Fruit fly (Drosophila melanogaster) whole organism, embryonic: Measurements from ENCODE around the gene CG13409.

Experiments
- ATbp ChIP-seq: fragments of 200-800 bp; sonication (Bioruptor generic); optimal IDR thresholded peaks from 2 replicates; lab custom pipeline; 2017; ENCODE audit warnings: missing biosample characterization, mild to moderate bottlenecking, missing genetic modification characterization, missing genetic modification reagents
- C15 ChIP-seq: fragments of 200-800 bp; sonication (Bioruptor generic); IDR thresholded peaks from 3 replicates; pipeline ENCODE4 v1.3.6; 2022; ENCODE audit warnings: missing biosample characterization, missing genetic modification characterization
- CG10267 ChIP-seq: fragments of 200-800 bp; sonication (Bioruptor generic); optimal IDR thresholded peaks from 2 replicates; lab custom pipeline; 2018; ENCODE audit warnings: missing biosample characterization, mild to moderate bottlenecking, missing genetic modification characterization, moderate library complexity
- CG10565 ChIP-seq: fragments of 200-800 bp; sonication (Bioruptor generic); optimal IDR thresholded peaks from 3 replicates; lab custom pipeline; 2016; ENCODE audit warnings: missing biosample characterization, mild to moderate bottlenecking, missing genetic modification characterization
- CG10979 ChIP-seq: fragments of 200-800 bp; sonication (Bioruptor generic); optimal IDR thresholded peaks from 2 replicates; lab custom pipeline; 2018; ENCODE audit warnings: missing biosample characterization, mild to moderate bottlenecking, missing genetic modification characterization, moderate library complexity
- CG13287 ChIP-seq: fragments of 200-800 bp; sonication (Bioruptor generic); IDR thresholded peaks from 2 replicates; pipeline ENCODE4 v1.3.6; 2022; ENCODE audit warnings: missing biosample characterization, missing genetic modification characterization; ENCODE audit not compliant: partially characterized antibody
- CG13775 ChIP-seq: fragments of 200-800 bp; sonication (Bioruptor generic); optimal IDR thresholded peaks from 3 replicates; lab custom pipeline; 2017; ENCODE audit warnings: missing biosample characterization, mild to moderate bottlenecking, missing genetic modification characterization
- CG14014 ChIP-seq: fragments of 200-800 bp; sonication (Bioruptor generic); IDR thresholded peaks from 2 replicates; pipeline ENCODE4 v1.3.6; 2022; ENCODE audit warnings: missing biosample characterization, missing genetic modification characterization
- CG14441 ChIP-seq: fragments of 200-800 bp; sonication (Bioruptor generic); IDR thresholded peaks from 2 replicates; pipeline ENCODE4 v1.3.6; 2022; ENCODE audit warnings: missing biosample characterization, missing genetic modification characterization
- CG1529 ChIP-seq: fragments of 200-800 bp; sonication (Bioruptor generic); optimal IDR thresholded peaks from 3 replicates; lab custom pipeline; 2018; ENCODE audit warnings: missing biosample characterization, missing genetic modification characterization
- CG17186 ChIP-seq: fragments of 200-800 bp; sonication (Bioruptor generic); optimal IDR thresholded peaks from 3 replicates; lab custom pipeline; 2017; ENCODE audit warnings: missing biosample characterization, missing genetic modification reagents, missing genetic modification characterization
- CG17912 ChIP-seq: fragments of 200-800 bp; sonication (Bioruptor generic); optimal IDR thresholded peaks from 2 replicates; lab custom pipeline; 2018; ENCODE audit warnings: missing biosample characterization, mild to moderate bottlenecking, missing genetic modification characterization
- CG6854 ChIP-seq: fragments of 200-800 bp; sonication (Bioruptor generic); optimal IDR thresholded peaks from 3 replicates; lab custom pipeline; 2017; ENCODE audit warnings: missing biosample characterization, mild to moderate bottlenecking, missing genetic modification characterization
- CG8359 ChIP-seq: fragments of 200-800 bp; sonication (Bioruptor generic); optimal IDR thresholded peaks from 2 replicates; lab custom pipeline; 2017; ENCODE audit warnings: missing biosample characterization, mild to moderate bottlenecking, missing genetic modification characterization, borderline replicate concordance
- CHES-1-like ChIP-seq: fragments of 200-800 bp; sonication (Bioruptor generic); optimal IDR thresholded peaks from 2 replicates; lab custom pipeline; 2016; ENCODE audit warnings: missing biosample characterization, missing genetic modification characterization
- Chrac-16 ChIP-seq: fragments of 200-800 bp; sonication (Bioruptor generic); optimal IDR thresholded peaks from 3 replicates; lab custom pipeline; 2016; ENCODE audit warnings: missing biosample characterization, missing genetic modification characterization
- CoRest ChIP-seq: fragments of 200-800 bp; sonication (Bioruptor generic); optimal IDR thresholded peaks from 3 replicates; lab custom pipeline; 2018; ENCODE audit warnings: missing biosample characterization, mild to moderate bottlenecking, missing genetic modification characterization, moderate library complexity
- Dip2 ChIP-seq: fragments of 200-800 bp; sonication (Bioruptor generic); IDR thresholded peaks from 2 replicates; pipeline ENCODE4 v1.3.6; 2022; ENCODE audit warnings: missing biosample characterization, missing genetic modification characterization
- Elba2 ChIP-seq: fragments of 200-800 bp; sonication (Bioruptor generic); optimal IDR thresholded peaks from 3 replicates; lab custom pipeline; 2016; ENCODE audit warnings: missing biosample characterization, missing genetic modification characterization
- Gug ChIP-seq: fragments of 200-800 bp; sonication (Bioruptor generic); IDR thresholded peaks from 4 replicates; pipeline ENCODE4 v1.3.6; 2022; ENCODE audit warnings: missing biosample characterization, missing genetic modification characterization
- Hr51 ChIP-seq, 2 experiments: fragments of 200-800 bp; sonication (Bioruptor generic); optimal IDR thresholded peaks; 2 replicates in 1 of 2; 3 replicates in 1 of 2; lab custom pipeline; 2016 to 2018; ENCODE audit warnings: missing biosample characterization in 2 of 2, missing genetic modification characterization in 2 of 2, mild to moderate bottlenecking in 1 of 2, moderate library complexity in 1 of 2
- NC2α ChIP-seq: fragments of 200-800 bp; sonication (Bioruptor generic); optimal IDR thresholded peaks from 2 replicates; lab custom pipeline; 2016; ENCODE audit warnings: missing biosample characterization, missing genetic modification characterization
- Side ChIP-seq: fragments of 200-800 bp; sonication (Bioruptor generic); optimal IDR thresholded peaks from 2 replicates; lab custom pipeline; 2016; ENCODE audit warnings: missing biosample characterization, missing genetic modification characterization
- Vsx1 ChIP-seq: fragments of 200-800 bp; sonication (Bioruptor generic); optimal IDR thresholded peaks from 2 replicates; lab custom pipeline; 2017; ENCODE audit warnings: missing biosample characterization, mild to moderate bottlenecking, missing genetic modification characterization, missing genetic modification reagents
- aop ChIP-seq: fragments of 200-800 bp; sonication (Bioruptor generic); IDR thresholded peaks from 2 replicates; pipeline ENCODE4 v1.3.6; 2022; ENCODE audit warnings: missing biosample characterization, missing genetic modification characterization
- bsh ChIP-seq, 2 experiments: fragments of 200-800 bp; sonication (Bioruptor generic); optimal IDR thresholded peaks; 2 replicates each; lab custom pipeline; 2017 to 2018; ENCODE audit warnings: mild to moderate bottlenecking in 2 of 2, missing biosample characterization in 2 of 2, missing genetic modification characterization in 2 of 2, moderate library complexity in 1 of 2
- da ChIP-seq: fragments of 200-800 bp; sonication (Bioruptor generic); optimal IDR thresholded peaks from 2 replicates; lab custom pipeline; 2016; ENCODE audit warnings: missing biosample characterization, missing genetic modification characterization
- dpn ChIP-seq, 2 experiments: fragments of 200-800 bp; sonication (Bioruptor generic); optimal IDR thresholded peaks; 3 replicates each; lab custom pipeline; 2016; ENCODE audit warnings: missing biosample characterization in 2 of 2, missing genetic modification characterization in 2 of 2
- gcm ChIP-seq: fragments of 200-800 bp; sonication (Bioruptor generic); optimal IDR thresholded peaks from 2 replicates; lab custom pipeline; 2019; ENCODE audit warnings: missing biosample characterization, mild to moderate bottlenecking, missing genetic modification characterization, moderate library complexity
- gsb-n ChIP-seq: fragments of 200-800 bp; sonication (Bioruptor generic); optimal IDR thresholded peaks from 3 replicates; lab custom pipeline; 2018; ENCODE audit warnings: missing biosample characterization, mild to moderate bottlenecking, missing genetic modification characterization
- inv ChIP-seq: fragments of 200-800 bp; sonication (Bioruptor generic); IDR thresholded peaks from 2 replicates; pipeline ENCODE4 v1.3.6; 2022; ENCODE audit warnings: missing biosample characterization, missing genetic modification characterization; ENCODE audit not compliant: partially characterized antibody
- jing ChIP-seq: fragments of 200-800 bp; sonication (Bioruptor generic); optimal IDR thresholded peaks from 2 replicates; lab custom pipeline; 2018; ENCODE audit warnings: missing biosample characterization, mild to moderate bottlenecking, missing genetic modification characterization
- lmd ChIP-seq: fragments of 200-800 bp; sonication (Bioruptor generic); IDR thresholded peaks from 2 replicates; pipeline ENCODE4 v1.3.6; 2022; ENCODE audit warnings: missing biosample characterization, missing genetic modification characterization
- nerfin-1 ChIP-seq: fragments of 200-800 bp; sonication (Bioruptor generic); optimal IDR thresholded peaks from 3 replicates; lab custom pipeline; 2019; ENCODE audit warnings: missing biosample characterization, mild to moderate bottlenecking, missing genetic modification characterization, moderate library complexity
- onecut ChIP-seq: fragments of 200-800 bp; sonication (Bioruptor generic); IDR thresholded peaks from 2 replicates; pipeline ENCODE4 v1.3.6; 2022; ENCODE audit warnings: missing biosample characterization, missing genetic modification characterization
- org-1 ChIP-seq: fragments of 200-800 bp; sonication (Bioruptor generic); optimal IDR thresholded peaks from 2 replicates; lab custom pipeline; 2017; ENCODE audit warnings: missing biosample characterization, missing genetic modification characterization
- pan ChIP-seq, 4 experiments: fragments of >200 bp in 3 of 4; fragments of 200-800 bp in 1 of 4; sonication (Bioruptor generic) in 1 of 4; optimal IDR thresholded peaks in 3 of 4; IDR thresholded peaks in 1 of 4; 2 replicates each; pipeline versions ENCODE4 v1.3.6 to Lab custom; 2017 to 2022; ENCODE audit warnings: missing biosample characterization in 2 of 4, missing genetic modification characterization in 2 of 4, mixed read lengths in 1 of 4
- pnt ChIP-seq: fragments of 200-800 bp; sonication (Bioruptor generic); optimal IDR thresholded peaks from 3 replicates; lab custom pipeline; 2016; ENCODE audit warnings: missing biosample characterization, missing genetic modification characterization
- repo ChIP-seq: fragments of 200-800 bp; sonication (Bioruptor generic); optimal IDR thresholded peaks from 2 replicates; lab custom pipeline; 2016; ENCODE audit warnings: missing biosample characterization, missing genetic modification characterization
- sqz ChIP-seq: fragments of 200-800 bp; sonication (Bioruptor generic); optimal IDR thresholded peaks from 3 replicates; lab custom pipeline; 2018; ENCODE audit warnings: missing biosample characterization, mild to moderate bottlenecking, missing genetic modification characterization
- ssp ChIP-seq: fragments of 200-800 bp; sonication (Bioruptor generic); IDR thresholded peaks from 2 replicates; pipeline ENCODE4 v1.3.6; 2022; ENCODE audit warnings: missing biosample characterization, missing genetic modification characterization
- sug ChIP-seq: fragments of 200-800 bp; optimal IDR thresholded peaks from 2 replicates; lab custom pipeline; 2019; ENCODE audit warnings: missing biosample characterization, mild to moderate bottlenecking, missing genetic modification characterization, moderate library complexity
- tap ChIP-seq: fragments of 200-800 bp; optimal IDR thresholded peaks from 3 replicates; lab custom pipeline; 2019; ENCODE audit warnings: missing biosample characterization, mild to moderate bottlenecking, missing genetic modification characterization, moderate library complexity
- toy ChIP-seq: fragments of 200-800 bp; sonication (Bioruptor generic); IDR thresholded peaks from 2 replicates; pipeline ENCODE4 v1.3.6; 2022; ENCODE audit warnings: missing biosample characterization, missing genetic modification characterization
- ttk ChIP-seq: fragments of 200-800 bp; sonication (Bioruptor generic); IDR thresholded peaks from 2 replicates; pipeline ENCODE4 v2.1.2; 2022; ENCODE audit warnings: missing biosample characterization, missing genetic modification characterization
- unc-4 ChIP-seq: fragments of 200-800 bp; sonication (Bioruptor generic); IDR thresholded peaks from 2 replicates; pipeline ENCODE4 v1.3.6; 2022; ENCODE audit warnings: missing biosample characterization, missing genetic modification characterization; ENCODE audit not compliant: partially characterized antibody
- zen2 ChIP-seq: fragments of 200-800 bp; sonication (Bioruptor generic); IDR thresholded peaks from 3 replicates; pipeline ENCODE4 v1.3.6; 2022; ENCODE audit warnings: missing biosample characterization, missing genetic modification characterization; ENCODE audit not compliant: partially characterized antibody

Gene CG13409

DNA sequence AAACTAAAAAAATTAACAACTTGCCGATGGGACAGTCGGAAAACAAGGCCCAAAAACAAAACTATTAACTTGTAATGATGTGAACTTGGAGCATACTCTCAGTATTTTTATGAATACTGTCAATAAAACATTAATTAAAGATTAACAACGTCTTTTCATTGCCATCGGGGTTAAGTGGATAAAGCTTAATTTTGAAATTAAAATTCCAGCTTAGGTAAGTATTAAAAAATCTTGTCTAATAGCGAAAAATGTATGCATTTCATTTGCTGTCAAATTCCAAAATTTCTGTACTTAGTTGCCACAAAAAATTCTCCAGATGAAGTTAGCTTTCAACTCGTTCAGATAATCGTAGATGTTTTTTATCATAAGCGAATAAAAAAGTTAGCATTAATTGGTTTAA, 17.3 kb downstream of the CG13409 start, which contains the start of gene Theg:
Theg (plus strand) TSS at position 301 of the 400 bp plus-strand sequence.
- TF ChIP-seq Hr51 (GFP tag; optimal IDR thresholded peaks at IDR 0.05; lab: Kevin White, UChicago): no peak
- TF ChIP-seq CG10565 (GFP tag; lab: Kevin White, UChicago): no peak
- no peak for TF ChIP-seq CG1529 (GFP tag; lab: Kevin White, UChicago)
- TF ChIP-seq CoRest (tag; lab: Kevin White, UChicago): no peak
- no peak for TF ChIP-seq pnt (GFP tag; lab: Kevin White, UChicago)
- TF ChIP-seq onecut (GFP tag; lab: Robert Waterston, UW): no peak
- TF ChIP-seq CG13287 (GFP tag; lab: Robert Waterston, UW): no peak
- no peak for TF ChIP-seq gsb-n (tag; lab: Kevin White, UChicago)
- TF ChIP-seq ssp (GFP tag; lab: Robert Waterston, UW): no peak
- TF ChIP-seq CG17912 (GFP tag; lab: Kevin White, UChicago): no peak
- no peak for TF ChIP-seq Gug (GFP tag; lab: Robert Waterston, UW)
- TF ChIP-seq nerfin-1 (tag; lab: Kevin White, UChicago): no peak
- no peak for TF ChIP-seq CHES-1-like (GFP tag; lab: Kevin White, UChicago)
- no peak for TF ChIP-seq CG10267 (tag; lab: Kevin White, UChicago)
- no peak for TF ChIP-seq bsh (GFP tag; optimal IDR thresholded peaks at IDR 0.05; lab: Kevin White, UChicago)
- no peak for TF ChIP-seq C15 (GFP tag; lab: Robert Waterston, UW)
- TF ChIP-seq pan (optimal IDR thresholded peaks at IDR 0.05; lab: Kevin White, UChicago): no peak
- TF ChIP-seq pan (GFP tag; optimal IDR thresholded peaks at IDR 0.05 in 1 of 2, IDR thresholded peaks at IDR 0.05 in 1 of 2): no peak
- TF ChIP-seq ATbp (GFP tag; lab: Kevin White, UChicago): no peak
- no peak for TF ChIP-seq CG6854
- TF ChIP-seq Side (GFP tag; lab: Kevin White, UChicago): no peak

DNA sequence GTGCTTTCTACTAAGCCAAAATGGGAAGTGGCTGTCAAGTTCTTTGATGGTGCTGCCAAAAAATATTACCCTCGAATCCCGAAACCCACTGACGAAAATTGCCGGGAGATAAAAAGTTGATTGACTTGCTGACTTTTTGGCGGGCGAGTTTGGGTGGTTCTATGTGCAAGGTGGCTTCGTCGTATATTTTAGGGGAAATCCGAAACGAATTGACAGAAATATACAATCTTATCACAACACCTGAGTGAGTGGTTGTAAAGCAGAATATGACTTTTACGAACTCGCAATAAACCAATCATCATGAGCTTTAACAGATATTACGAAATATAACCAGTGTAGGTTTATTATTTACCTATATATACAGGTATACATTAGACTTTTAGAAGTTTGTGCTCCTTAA, 28.2 kb downstream of the CG13409 start:
- TF ChIP-seq inv (GFP tag; lab: Robert Waterston, UW) (no peak), NC2α (GFP tag; lab: Kevin White, UChicago) (no peak), lmd (no peak), aop (no peak), CG8359 (GFP tag; lab: Kevin White, UChicago) (no peak), gcm (GFP tag; lab: Kevin White, UChicago) (no peak), repo (GFP tag; lab: Kevin White, UChicago) (no peak), da (no peak), CG10979 (no peak), tap (no peak), CG14014 (GFP tag; lab: Robert Waterston, UW) (no peak), dpn (GFP tag; optimal IDR thresholded peaks at IDR 0.05; lab: Kevin White, UChicago) (no peak), unc-4 (GFP tag; lab: Robert Waterston, UW) (no peak), zen2 (GFP tag; lab: Robert Waterston, UW) (no peak), CG14441 (no peak), Chrac-16 (no peak)

DNA sequence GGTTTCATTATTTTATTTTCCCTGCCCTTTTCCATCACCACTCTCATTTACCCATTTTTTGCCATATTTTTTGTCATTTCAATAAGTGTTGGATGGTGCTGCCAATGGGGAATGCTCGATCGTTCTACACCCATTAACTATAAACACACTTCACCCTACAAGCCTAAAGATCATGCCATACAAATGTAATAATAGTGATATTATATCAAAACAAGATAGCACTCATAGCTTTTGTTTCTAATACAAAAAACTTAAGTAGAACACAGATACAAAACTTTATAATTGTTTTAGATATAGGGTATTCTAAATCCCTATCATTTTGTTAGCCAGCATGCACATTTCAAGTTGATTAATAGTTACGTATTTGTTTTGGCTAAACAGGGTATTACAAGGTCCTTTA, 32.1 kb downstream of the CG13409 start:
- TF ChIP-seq toy (GFP tag; lab: Robert Waterston, UW) (no peak), zen2 (GFP tag; lab: Robert Waterston, UW) (no peak), Elba2 (GFP tag; lab: Kevin White, UChicago) (no peak), CG17186 (GFP tag; lab: Kevin White, UChicago) (no peak), ttk (GFP tag; lab: Robert Waterston, UW) (no peak), jing (GFP tag; lab: Kevin White, UChicago) (no peak), sug (tag; lab: Kevin White, UChicago) (no peak), Dip2 (GFP tag; lab: Robert Waterston, UW) (no peak), CG13775 (GFP tag; lab: Kevin White, UChicago) (no peak), org-1 (GFP tag; lab: Kevin White, UChicago) (no peak), Vsx1 (GFP tag; lab: Kevin White, UChicago) (no peak), sqz (GFP tag; lab: Kevin White, UChicago) (no peak)
